Fruit fly (Drosophila melanogaster) whole organism, prepupa: ENCODE measurements around the gene CG1231.

Source experiments
- CG10631 ChIP-seq: fragments of 200-800 bp; sonication (Bioruptor generic); optimal IDR thresholded peaks from 2 replicates; lab custom pipeline; 2016; ENCODE audit warnings: missing biosample characterization, missing genetic modification characterization
- CG15336 ChIP-seq: fragments of 200-800 bp; sonication (Bioruptor generic); IDR thresholded peaks from 2 replicates; pipeline ENCODE4 v1.3.6; 2022; ENCODE audit warnings: missing biosample characterization, missing genetic modification characterization
- CG1621 ChIP-seq: fragments of 200-800 bp; sonication (Bioruptor generic); optimal IDR thresholded peaks from 3 replicates; lab custom pipeline; 2018; ENCODE audit warnings: missing biosample characterization, mild to moderate bottlenecking, missing genetic modification characterization
- CG3032 ChIP-seq: fragments of 200-800 bp; optimal IDR thresholded peaks from 2 replicates; lab custom pipeline; 2019; ENCODE audit warnings: missing biosample characterization, mild to moderate bottlenecking, missing genetic modification characterization, moderate library complexity
- CG3919 ChIP-seq: fragments of 200-800 bp; sonication (Bioruptor generic); optimal IDR thresholded peaks from 3 replicates; lab custom pipeline; 2016; ENCODE audit warnings: missing biosample characterization, missing genetic modification characterization
- CG4318 ChIP-seq: fragments of 200-800 bp; sonication (Bioruptor generic); optimal IDR thresholded peaks from 3 replicates; lab custom pipeline; 2017; ENCODE audit warnings: missing biosample characterization, mild to moderate bottlenecking, missing genetic modification characterization
- CG6163 ChIP-seq: fragments of 200-800 bp; sonication (Bioruptor generic); IDR thresholded peaks from 3 replicates; pipeline ENCODE4 v1.3.6; 2022; ENCODE audit warnings: missing biosample characterization, missing genetic modification characterization
- CG6792 ChIP-seq: fragments of 200-800 bp; sonication (Bioruptor generic); optimal IDR thresholded peaks from 3 replicates; lab custom pipeline; 2016; ENCODE audit warnings: missing biosample characterization, missing genetic modification characterization
- CG6808 ChIP-seq: fragments of 200-800 bp; sonication (Bioruptor generic); optimal IDR thresholded peaks from 3 replicates; lab custom pipeline; 2017; ENCODE audit warnings: missing biosample characterization, missing genetic modification characterization, mild to moderate bottlenecking, moderate library complexity, missing genetic modification reagents
- CG6854 ChIP-seq: fragments of 200-800 bp; sonication (Bioruptor generic); optimal IDR thresholded peaks from 2 replicates; lab custom pipeline; 2017; ENCODE audit warnings: missing biosample characterization, mild to moderate bottlenecking, missing genetic modification characterization
- CG7368 ChIP-seq: fragments of 200-800 bp; sonication (Bioruptor generic); optimal IDR thresholded peaks from 3 replicates; lab custom pipeline; 2016; ENCODE audit warnings: missing biosample characterization, missing genetic modification characterization
- CG8632 ChIP-seq: fragments of 200-800 bp; sonication (Bioruptor generic); optimal IDR thresholded peaks from 3 replicates; lab custom pipeline; 2016; ENCODE audit warnings: missing biosample characterization, missing genetic modification characterization
- CG9139 ChIP-seq: fragments of 200-800 bp; sonication (Bioruptor generic); optimal IDR thresholded peaks from 3 replicates; lab custom pipeline; 2017; ENCODE audit warnings: missing biosample characterization, mild to moderate bottlenecking, missing genetic modification characterization
- Eip78C ChIP-seq: fragments of 200-800 bp; sonication (Bioruptor generic); peaks from one replicate; lab custom pipeline; 2016; ENCODE audit warnings: missing biosample characterization, missing genetic modification characterization
- Ets21C ChIP-seq: fragments of 200-800 bp; sonication (Bioruptor generic); optimal IDR thresholded peaks from 3 replicates; lab custom pipeline; 2016; ENCODE audit warnings: missing biosample characterization, missing genetic modification characterization
- Ets96B ChIP-seq: fragments of 200-800 bp; optimal IDR thresholded peaks from 2 replicates; lab custom pipeline; 2019; ENCODE audit warnings: missing biosample characterization, mild to moderate bottlenecking, missing genetic modification characterization, moderate library complexity
- Gug ChIP-seq: fragments of 200-800 bp; sonication (Bioruptor generic); IDR thresholded peaks from 2 replicates; pipeline ENCODE4 v1.3.6; 2022; ENCODE audit warnings: missing biosample characterization, missing genetic modification characterization
- Hr39 ChIP-seq: fragments of 200-800 bp; sonication (Bioruptor generic); optimal IDR thresholded peaks from 2 replicates; lab custom pipeline; 2016; ENCODE audit warnings: missing biosample characterization, missing genetic modification characterization
- Met ChIP-seq: fragments of 200-800 bp; sonication (Bioruptor generic); optimal IDR thresholded peaks from 3 replicates; lab custom pipeline; 2016; ENCODE audit warnings: missing biosample characterization, missing genetic modification characterization
- OdsH ChIP-seq: fragments of 200-800 bp; sonication (Bioruptor generic); optimal IDR thresholded peaks from 3 replicates; lab custom pipeline; 2016; ENCODE audit warnings: missing biosample characterization, missing genetic modification characterization
- Smox ChIP-seq: fragments of 200-800 bp; sonication (Bioruptor generic); optimal IDR thresholded peaks from 3 replicates; lab custom pipeline; 2016; ENCODE audit warnings: missing biosample characterization, missing genetic modification characterization
- Sox102F ChIP-seq: fragments of 200-800 bp; sonication (Bioruptor generic); optimal IDR thresholded peaks from 2 replicates; lab custom pipeline; 2016; ENCODE audit warnings: missing biosample characterization, mild to moderate bottlenecking, missing genetic modification characterization
- Sox14 ChIP-seq: fragments of 200-800 bp; sonication (Bioruptor generic); optimal IDR thresholded peaks from 3 replicates; lab custom pipeline; 2016; ENCODE audit warnings: missing biosample characterization, missing genetic modification characterization
- Sox15 ChIP-seq: fragments of 200-800 bp; sonication (Bioruptor generic); optimal IDR thresholded peaks from 3 replicates; lab custom pipeline; 2016; ENCODE audit warnings: missing biosample characterization, missing genetic modification characterization
- achi ChIP-seq: fragments of 200-800 bp; sonication (Bioruptor generic); optimal IDR thresholded peaks from 3 replicates; lab custom pipeline; 2016; ENCODE audit warnings: missing biosample characterization, missing genetic modification characterization
- acj6 ChIP-seq: fragments of 200-800 bp; sonication (Bioruptor generic); optimal IDR thresholded peaks from 3 replicates; lab custom pipeline; 2016; ENCODE audit warnings: missing biosample characterization, missing genetic modification characterization
- dac ChIP-seq: fragments of 200-800 bp; sonication (Bioruptor generic); optimal IDR thresholded peaks from 2 replicates; lab custom pipeline; 2017; ENCODE audit warnings: missing biosample characterization, mild to moderate bottlenecking, missing genetic modification characterization
- dsx ChIP-seq: fragments of 200-800 bp; optimal IDR thresholded peaks from 3 replicates; lab custom pipeline; 2019; ENCODE audit warnings: missing biosample characterization, mild to moderate bottlenecking, missing genetic modification characterization, moderate library complexity; ENCODE audit not compliant: poor library complexity, severe bottlenecking
- eg ChIP-seq: fragments of 200-800 bp; sonication (Bioruptor generic); IDR thresholded peaks from 3 replicates; pipeline ENCODE4 v1.3.6; 2022; ENCODE audit warnings: missing biosample characterization, missing genetic modification characterization
- esn ChIP-seq: fragments of 200-800 bp; sonication (Bioruptor generic); optimal IDR thresholded peaks from 2 replicates; lab custom pipeline; 2016; ENCODE audit warnings: missing biosample characterization, mild to moderate bottlenecking, missing genetic modification characterization, moderate library complexity
- net ChIP-seq: fragments of 200-800 bp; sonication (Bioruptor generic); optimal IDR thresholded peaks from 3 replicates; lab custom pipeline; 2016; ENCODE audit warnings: missing biosample characterization, missing genetic modification characterization
- salr ChIP-seq, 2 experiments: fragments of 200-800 bp; sonication (Bioruptor generic); optimal IDR thresholded peaks; 3 replicates each; lab custom pipeline; 2016 to 2018; ENCODE audit warnings: missing biosample characterization in 2 of 2, missing genetic modification characterization in 2 of 2, mild to moderate bottlenecking in 1 of 2
- ss ChIP-seq, 2 experiments: fragments of 200-800 bp; sonication (Bioruptor generic); optimal IDR thresholded peaks; 2 replicates in 1 of 2; 3 replicates in 1 of 2; lab custom pipeline; 2017 to 2018; ENCODE audit warnings: mild to moderate bottlenecking in 2 of 2, missing biosample characterization in 2 of 2, missing genetic modification characterization in 2 of 2, moderate library complexity in 1 of 2
- svp ChIP-seq: fragments of 200-800 bp; sonication (Bioruptor generic); peaks from one replicate; lab custom pipeline; 2016; ENCODE audit warnings: missing biosample characterization, missing genetic modification characterization
- topi ChIP-seq: fragments of 200-800 bp; sonication (Bioruptor generic); optimal IDR thresholded peaks from 3 replicates; lab custom pipeline; 2016; ENCODE audit warnings: missing biosample characterization, missing genetic modification characterization

Gene CG1231

DNA sequence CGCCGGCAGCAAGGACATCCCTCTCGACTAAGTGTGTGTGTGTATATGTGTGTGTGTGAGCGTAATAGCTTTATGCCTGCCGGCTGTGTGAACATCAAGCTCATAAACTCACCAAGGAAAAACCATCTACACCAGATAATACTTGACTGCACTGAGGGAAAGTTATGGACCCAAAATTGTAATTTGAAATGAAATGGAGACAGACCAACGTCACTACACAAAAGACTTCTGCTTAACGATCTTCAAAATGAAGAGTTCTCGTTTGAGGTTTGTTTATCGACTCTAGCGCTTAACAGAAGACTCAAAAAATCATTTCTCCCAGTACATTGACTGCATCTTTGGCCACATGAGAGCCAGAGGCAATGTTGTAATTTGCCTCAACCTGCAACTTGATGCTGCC, 31.9 kb downstream of the CG1231 start (continued):
- peak; percentile 67 for TF ChIP-seq Smox
- TF ChIP-seq dac (GFP tag; lab: Kevin White, UChicago), result no peak
- TF ChIP-seq achi (GFP tag; lab: Kevin White, UChicago), result peak; percentile 57
- peak; percentile 44 for TF ChIP-seq CG1621 (tag; lab: Kevin White, UChicago)
- peak; percentile 65; the same call in 2 of the 3 replicates for TF ChIP-seq CG6163 (GFP tag; lab: Robert Waterston, UW)
- no peak for TF ChIP-seq CG9139 (GFP tag; lab: Kevin White, UChicago)
- peak; percentile 73 for TF ChIP-seq topi (GFP tag; lab: Kevin White, UChicago)
- TF ChIP-seq CG6854, result no peak
- TF ChIP-seq CG8632 (GFP tag; lab: Kevin White, UChicago), result peak; percentile 4
- TF ChIP-seq salr (GFP tag; optimal IDR thresholded peaks at IDR 0.05; lab: Kevin White, UChicago), result peak; percentile 24 to 48
- TF ChIP-seq net (GFP tag; lab: Kevin White, UChicago), result peak; percentile 40
- TF ChIP-seq Sox102F, result peak; percentile 55
- peak; percentile 90 for TF ChIP-seq Eip78C (GFP tag; lab: Kevin White, UChicago)
- TF ChIP-seq Ets21C (GFP tag; lab: Kevin White, UChicago), result peak; percentile 40
- peak; percentile 47 for TF ChIP-seq CG7368 (GFP tag; lab: Kevin White, UChicago)
- TF ChIP-seq CG10631 (GFP tag; lab: Kevin White, UChicago), result peak; percentile 51

DNA sequence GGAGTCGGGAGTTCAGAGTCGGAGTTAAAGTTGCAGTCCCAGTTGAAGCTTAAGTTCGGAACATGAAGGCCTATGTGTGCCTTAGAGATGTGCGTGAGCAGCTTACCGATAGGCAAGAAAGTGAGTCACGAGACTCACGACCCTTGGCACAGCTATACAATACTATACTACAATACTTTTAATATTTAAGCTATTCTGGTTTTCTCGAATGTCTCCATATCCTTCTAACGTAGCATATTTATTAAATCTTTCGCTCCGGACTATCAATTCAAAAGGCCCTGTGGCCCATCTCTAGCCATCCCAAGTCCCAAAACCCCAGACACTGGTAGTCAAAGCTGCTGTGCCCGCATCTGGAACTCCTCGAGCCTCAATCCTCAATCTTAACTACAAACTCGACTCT, 34.0 kb downstream of the CG1231 start:
- TF ChIP-seq Gug (GFP tag; lab: Robert Waterston, UW) (no peak), CG9139 (GFP tag; lab: Kevin White, UChicago) (no peak), Eip78C (GFP tag; lab: Kevin White, UChicago) (peak; percentile 64), dsx (GFP tag; lab: Kevin White, UChicago) (peak; percentile 23), CG6808 (GFP tag; lab: Kevin White, UChicago) (peak; percentile 18), Sox14 (GFP tag; lab: Kevin White, UChicago) (no peak), svp (GFP tag; lab: Kevin White, UChicago) (peak; percentile 66), CG15336 (GFP tag; lab: Robert Waterston, UW) (no peak), ss (GFP tag; optimal IDR thresholded peaks at IDR 0.05; lab: Kevin White, UChicago) (peak in 1 of 2 experiments; percentile 8), CG6854 (no peak), CG3032 (tag; lab: Kevin White, UChicago) (peak; percentile 22), topi (GFP tag; lab: Kevin White, UChicago) (peak; percentile 27), Met (GFP tag; lab: Kevin White, UChicago) (peak; percentile 2), eg (GFP tag; lab: Robert Waterston, UW) (no peak), OdsH (GFP tag; lab: Kevin White, UChicago) (no peak), esn (GFP tag; lab: Kevin White, UChicago) (peak; percentile 2)

DNA sequence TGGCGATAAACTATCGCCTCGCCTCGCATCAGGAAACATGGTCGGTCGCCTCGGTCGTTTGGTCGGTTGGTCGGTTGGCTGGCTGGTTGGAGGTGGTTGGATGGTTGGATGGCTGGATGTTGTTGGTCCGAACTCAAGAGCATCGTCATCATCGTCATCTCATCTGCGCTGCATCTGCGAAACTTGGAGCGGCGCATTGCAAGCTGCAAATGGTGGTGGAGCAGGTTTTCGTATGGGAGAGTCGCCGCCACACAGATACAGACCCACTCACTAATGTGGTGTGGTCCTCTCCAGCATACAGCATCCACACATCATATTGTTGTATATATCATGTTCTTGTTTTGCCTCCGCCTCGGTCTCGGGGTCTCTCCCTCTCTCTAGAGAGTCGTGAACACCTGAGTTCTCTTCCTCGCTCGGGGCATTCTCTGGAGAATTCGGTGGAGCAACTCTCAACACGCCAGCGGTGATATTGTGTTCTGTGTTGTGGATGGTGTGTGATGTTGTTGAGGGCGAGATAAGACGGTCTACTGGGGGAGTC, 36.5 kb downstream of the CG1231 start, which contains the start of gene trh:
trh (minus strand) TSS at position 12 of the 538 bp plus-strand sequence.
- TF ChIP-seq CG6163 (GFP tag; lab: Robert Waterston, UW) (no peak), Sox15 (GFP tag; lab: Kevin White, UChicago) (no peak), Sox102F (peak; percentile 9), CG6808 (GFP tag; lab: Kevin White, UChicago) (no peak), Ets96B (tag; lab: Kevin White, UChicago) (no peak), CG3032 (tag; lab: Kevin White, UChicago) (no peak), Hr39 (GFP tag; lab: Kevin White, UChicago) (no peak), acj6 (GFP tag; lab: Kevin White, UChicago) (no peak), Eip78C (GFP tag; lab: Kevin White, UChicago) (peak; percentile 18), Ets21C (GFP tag; lab: Kevin White, UChicago) (no peak), CG6792 (no peak), CG4318 (GFP tag; lab: Kevin White, UChicago) (no peak), dac (GFP tag; lab: Kevin White, UChicago) (no peak), esn (GFP tag; lab: Kevin White, UChicago) (no peak), CG7368 (GFP tag; lab: Kevin White, UChicago) (no peak), CG3919 (GFP tag; lab: Kevin White, UChicago) (no peak)
